Worm (Caenorhabditis elegans): Measurements from ENCODE around the gene ZK1320.2.

Gene ZK1320.2

DNA sequence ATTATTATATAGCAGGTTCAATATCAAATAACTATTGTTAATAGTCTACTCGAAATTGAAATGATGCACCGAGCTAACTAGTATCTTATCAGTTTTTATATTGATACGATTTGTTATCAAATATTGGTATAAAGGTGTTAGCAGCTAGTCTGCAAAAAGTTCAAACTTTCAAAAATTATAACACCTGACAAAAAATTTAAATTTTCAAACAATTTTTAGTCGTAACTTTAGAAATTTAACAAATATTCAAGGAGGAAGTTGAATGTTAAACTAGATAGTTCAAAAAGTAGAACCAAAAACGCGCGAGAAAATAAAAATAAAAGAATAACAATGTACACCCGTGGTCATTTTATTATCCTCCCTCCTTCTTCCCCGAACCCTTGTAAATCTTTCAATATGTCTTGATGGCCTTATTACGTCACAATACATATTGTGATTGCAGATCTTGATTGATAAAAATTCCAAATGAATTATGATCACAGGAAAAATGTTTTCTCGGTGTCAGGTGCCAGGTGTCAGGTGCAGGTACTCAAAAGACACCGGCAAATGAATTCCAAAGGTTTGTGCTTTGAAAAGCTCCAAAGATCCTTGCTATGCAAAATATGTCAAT lies 3.2 kb downstream of the ZK1320.2 start, which contains the start of gene ZK1307.1 (continued):
- TF ChIP-seq ama-1 (optimal IDR thresholded peaks at IDR 0.05) (no peak), hlh-30 (tag; optimal IDR thresholded peaks at IDR 0.05; ENCODE audit: insufficient read depth) (peak; percentile 56), php-3 (GFP tag; IDR thresholded peaks at IDR 0.05) (peak; percentile 69)

DNA sequence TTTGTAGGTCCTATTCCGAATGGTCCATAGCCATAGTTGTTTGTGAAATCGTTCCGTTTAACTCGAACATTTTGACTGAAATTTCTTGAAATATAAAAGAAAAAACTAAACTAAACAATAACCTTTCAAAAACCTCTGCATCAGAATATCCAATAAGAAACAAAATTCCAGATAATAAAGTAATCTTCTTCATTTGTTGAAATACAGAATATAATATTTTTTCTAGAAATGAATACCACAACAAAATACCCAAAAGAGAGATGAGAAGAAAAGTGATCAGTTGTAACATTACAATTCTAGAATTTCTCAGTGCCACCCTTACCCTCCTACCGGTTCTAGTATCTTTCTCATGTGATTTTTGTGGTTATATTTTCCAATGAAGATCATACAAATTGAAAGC lies 5.1 kb downstream of the ZK1320.2 start, which contains the start of gene ZK1307.2:
Gene ZK1307.2 (minus strand): TSS at position 274 of the 400 bp plus-strand sequence.
- TF ChIP-seq nhr-76 (tag; optimal IDR thresholded peaks at IDR 0.05) = no peak
- peak in 1 of 2 experiments; percentile 93 for TF ChIP-seq unc-62 (GFP tag; optimal IDR thresholded peaks at IDR 0.05 in 1 of 2)
- TF ChIP-seq unc-62 (tag; optimal IDR thresholded peaks at IDR 0.05) = no peak

DNA sequence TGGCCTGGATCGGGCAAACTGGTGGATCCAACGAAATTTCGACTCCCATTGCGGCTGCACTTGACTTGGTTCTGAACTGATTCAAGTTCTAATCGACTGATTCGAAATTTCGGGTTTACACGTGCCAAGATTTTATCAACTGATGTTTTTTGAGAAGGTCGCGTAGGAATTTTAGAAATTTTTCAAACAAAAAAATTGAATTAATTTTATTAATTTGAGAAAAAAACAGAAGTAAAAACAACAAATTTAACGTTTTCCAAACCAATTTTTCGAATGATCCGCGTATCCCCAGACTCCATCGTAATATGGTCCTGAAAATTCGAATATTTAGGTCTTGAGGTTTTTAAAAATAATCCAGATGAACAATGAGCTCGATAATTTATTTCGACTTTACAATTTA lies 5.9 kb downstream of the ZK1320.2 start, which contains the start of gene ZK1307.3:
Gene ZK1307.3 (minus strand): TSS at position 101 of the 400 bp plus-strand sequence.
- no peak for TF ChIP-seq mxl-3 (GFP tag; optimal IDR thresholded peaks at IDR 0.05)
- no peak for TF ChIP-seq aha-1 (tag)
- TF ChIP-seq lsy-2 (tag; optimal IDR thresholded peaks at IDR 0.05) = no peak
- TF ChIP-seq dmd-6 (GFP tag; IDR thresholded peaks at IDR 0.05) = no peak
- TF ChIP-seq snpc-4 (tag; optimal IDR thresholded peaks at IDR 0.05) = no peak
- TF ChIP-seq daf-19 (GFP tag; conservative IDR thresholded peaks at IDR 0.05) = no peak
- no peak for TF ChIP-seq aly-2 (tag; optimal IDR thresholded peaks at IDR 0.05)
- TF ChIP-seq ces-1 (GFP tag; optimal IDR thresholded peaks at IDR 0.05) = no peak
- no peak for TF ChIP-seq fos-1 (tag; optimal IDR thresholded peaks at IDR 0.05)

DNA sequence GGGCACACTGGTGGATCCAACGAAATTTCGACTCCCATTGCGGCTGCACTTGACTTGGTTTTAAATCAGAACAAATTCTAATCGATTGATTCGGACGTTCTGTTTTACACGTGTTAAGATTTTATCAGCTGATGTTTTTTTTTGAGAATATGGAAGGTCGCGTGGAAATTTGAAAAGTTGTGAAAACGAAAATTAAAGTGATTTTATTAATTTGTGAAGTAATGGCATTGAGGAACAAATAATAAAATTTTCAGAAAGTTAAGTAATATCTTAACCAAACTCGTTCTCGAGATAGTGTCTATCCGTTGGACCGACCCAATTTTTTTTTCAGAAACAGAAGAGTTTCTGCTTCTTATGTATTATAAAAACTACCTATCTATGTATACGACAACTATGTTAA lies 7.1 kb downstream of the ZK1320.2 start, which contains the start of gene ZK1307.4:
Gene ZK1307.4 (minus strand): TSS at position 101 of the 400 bp plus-strand sequence.
- TF ChIP-seq arid-1 (GFP tag; conservative IDR thresholded peaks at IDR 0.05) (no peak), ceh-44 (GFP tag; IDR thresholded peaks at IDR 0.05) (no peak), attf-4 (tag; optimal IDR thresholded peaks at IDR 0.05) (no peak), ces-1 (GFP tag; optimal IDR thresholded peaks at IDR 0.05) (no peak), ctbp-1 (GFP tag; IDR thresholded peaks at IDR 0.05) (no peak), egl-27 (tag; optimal IDR thresholded peaks at IDR 0.05) (no peak), lin-15B (tag; optimal IDR thresholded peaks at IDR 0.05) (no peak), nhr-111 (GFP tag; optimal IDR thresholded peaks at IDR 0.05) (no peak), lin-39 (tag; optimal IDR thresholded peaks at IDR 0.05) (no peak), mdt-29 (GFP tag; IDR thresholded peaks at IDR 0.05) (no peak), pqm-1 (tag; optimal IDR thresholded peaks at IDR 0.05) (no peak), F10B5.3 (tag; optimal IDR thresholded peaks at IDR 0.05) (no peak), Y5F2A.4 (GFP tag; optimal IDR thresholded peaks at IDR 0.05) (no peak), nhr-77 (tag; optimal IDR thresholded peaks at IDR 0.05) (no peak), mes-2 (tag; optimal IDR thresholded peaks at IDR 0.05; ENCODE audit: poor library complexity, severe bottlenecking) (no peak), lin-29 (GFP tag; IDR thresholded peaks at IDR 0.05) (no peak), aly-2 (tag; optimal IDR thresholded peaks at IDR 0.05) (no peak)

DNA sequence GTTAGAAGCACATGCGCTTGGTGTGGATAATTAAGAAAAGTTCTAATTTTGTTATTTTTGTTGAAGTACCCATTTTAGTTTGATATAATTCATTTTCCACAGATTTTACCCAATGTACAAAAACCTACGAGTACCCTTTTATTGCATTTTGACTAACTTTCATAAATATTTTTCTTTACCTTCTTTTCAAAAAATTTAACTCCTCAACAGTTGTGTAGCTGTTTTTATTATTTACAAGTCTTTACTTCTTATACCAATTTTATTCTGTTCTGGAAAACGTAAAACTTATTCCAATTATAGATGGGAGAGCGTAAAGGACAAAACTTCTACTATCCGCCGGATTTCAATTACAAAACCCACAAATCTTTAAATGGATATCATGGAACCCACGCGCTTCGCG lies 9.6 kb downstream of the ZK1320.2 start, which contains the start of gene ZK1307.9:
Gene ZK1307.9 (plus strand): TSS at position 301 of the 400 bp plus-strand sequence.
- TF ChIP-seq hlh-30 (tag; optimal IDR thresholded peaks at IDR 0.05; ENCODE audit: insufficient read depth) = no peak
- no peak for TF ChIP-seq sdz-12 (GFP tag; optimal IDR thresholded peaks at IDR 0.05)
- TF ChIP-seq tag-97 (GFP tag; IDR thresholded peaks at IDR 0.05) = no peak
- TF ChIP-seq nhr-25 (tag; optimal IDR thresholded peaks at IDR 0.05; ENCODE audit: borderline replicate concordance, insufficient read depth) = no peak
- TF ChIP-seq F37D6.2 (tag; optimal IDR thresholded peaks at IDR 0.05) = no peak
- TF ChIP-seq ceh-82 (tag; optimal IDR thresholded peaks at IDR 0.05) = no peak

Data from whole organism, L4 larva.